Fruit fly (Drosophila melanogaster) whole organism, wandering third instar larva: ENCODE data around the gene CG43138.

Experiments used
- CG32264 ChIP-seq: fragments of 200-800 bp; sonication (Bioruptor generic); optimal IDR thresholded peaks from 2 replicates; lab custom pipeline; 2016; ENCODE audit warnings: missing biosample characterization, missing genetic modification characterization
- CrebA ChIP-seq: fragments of 200-800 bp; sonication (Bioruptor generic); optimal IDR thresholded peaks from 2 replicates; lab custom pipeline; 2016; ENCODE audit warnings: missing biosample characterization, mild to moderate bottlenecking, missing genetic modification characterization, borderline replicate concordance
- Dfd ChIP-seq: fragments of >200 bp; optimal IDR thresholded peaks from 2 replicates; lab custom pipeline; 2017; ENCODE audit warnings: missing biosample characterization, missing genetic modification characterization
- Hnf4 ChIP-seq: fragments of 200-800 bp; sonication (Bioruptor generic); optimal IDR thresholded peaks from 2 replicates; lab custom pipeline; 2016; ENCODE audit warnings: missing biosample characterization, mild to moderate bottlenecking, missing genetic modification characterization
- Mio ChIP-seq: sonication (Bioruptor generic); optimal IDR thresholded peaks from 2 replicates; lab custom pipeline; 2016; ENCODE audit warnings: missing biosample characterization, missing genetic modification characterization
- OdsH ChIP-seq: fragments of 200-800 bp; sonication (Bioruptor generic); optimal IDR thresholded peaks from 2 replicates; lab custom pipeline; 2016; ENCODE audit warnings: missing biosample characterization, mild to moderate bottlenecking, missing genetic modification characterization
- br ChIP-seq: fragments of 200-800 bp; sonication (Bioruptor generic); optimal IDR thresholded peaks from 2 replicates; lab custom pipeline; 2016; ENCODE audit warnings: missing biosample characterization, missing genetic modification characterization
- psq ChIP-seq: fragments of 200-800 bp; sonication (Bioruptor generic); optimal IDR thresholded peaks from 3 replicates; lab custom pipeline; 2017; ENCODE audit warnings: missing biosample characterization, mild to moderate bottlenecking, missing genetic modification characterization, moderate library complexity
- sage ChIP-seq: fragments of 200-800 bp; sonication (Bioruptor generic); optimal IDR thresholded peaks from 2 replicates; lab custom pipeline; 2016; ENCODE audit warnings: missing biosample characterization, mild to moderate bottlenecking, missing genetic modification characterization
- sv ChIP-seq: fragments of 200-800 bp; sonication (Bioruptor generic); optimal IDR thresholded peaks from 3 replicates; lab custom pipeline; 2016; ENCODE audit warnings: missing biosample characterization, missing genetic modification characterization
- tai ChIP-seq: sonication (Bioruptor generic); optimal IDR thresholded peaks from 2 replicates; lab custom pipeline; 2016; ENCODE audit warnings: missing biosample characterization, missing genetic modification characterization
- woc ChIP-seq: sonication (Bioruptor generic); optimal IDR thresholded peaks from 2 replicates; lab custom pipeline; 2016; ENCODE audit warnings: missing biosample characterization, mild to moderate bottlenecking, missing genetic modification characterization

DNA sequence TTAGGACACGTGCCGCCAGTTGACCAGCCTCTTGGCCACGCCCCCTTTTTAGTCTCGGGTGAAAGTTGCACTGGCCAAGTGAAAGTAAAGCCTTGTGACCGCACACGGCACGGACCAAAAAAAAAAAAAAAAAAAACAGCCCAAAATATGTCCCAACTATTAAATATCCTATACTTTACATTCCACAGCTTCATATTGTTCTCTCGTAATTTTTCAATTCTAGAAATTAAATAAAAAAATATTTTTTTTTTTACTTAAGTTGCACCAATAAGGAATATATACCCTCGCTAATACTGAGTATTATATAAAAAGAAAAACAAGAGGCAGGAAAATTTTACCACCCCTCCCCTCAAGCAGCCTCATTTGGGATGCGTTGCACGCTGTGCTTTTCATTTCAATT is 41.8 kb upstream of the CG43138 start:
- TF ChIP-seq sage (GFP tag; lab: Kevin White, UChicago) (no peak), Dfd (GFP tag; lab: Kevin White, UChicago) (no peak), OdsH (no peak), psq (GFP tag; lab: Kevin White, UChicago) (no peak), br (GFP tag; lab: Kevin White, UChicago) (no peak), woc (GFP tag; lab: Kevin White, UChicago) (no peak), CrebA (no peak), Hnf4 (GFP tag; lab: Kevin White, UChicago) (no peak), Mio (no peak), tai (GFP tag; lab: Kevin White, UChicago) (no peak), sv (GFP tag; lab: Kevin White, UChicago) (no peak), CG32264 (no peak)
